Worm (Caenorhabditis elegans) whole organism, young adult: ENCODE results near the gene moe-3.

Source experiments
- B0336.3 ChIP-seq: fragments of 200-800 bp; sonication (Bioruptor generic); IDR thresholded peaks from 2 replicates; pipeline ENCODE4 v1.3.6; 2022; ENCODE audit warnings: missing genetic modification characterization, missing compliant biosample characterization
- C17E4.6 ChIP-seq: fragments of 200-800 bp; sonication (Bioruptor generic); IDR thresholded peaks from 2 replicates; pipeline ENCODE4 v1.3.6; 2022; ENCODE audit warnings: missing genetic modification reagents, missing genetic modification characterization, missing compliant biosample characterization
- F33H1.4 ChIP-seq: fragments of 200-800 bp; sonication (Bioruptor generic); IDR thresholded peaks from 2 replicates; pipeline ENCODE4 v1.3.6; 2022; ENCODE audit warnings: missing genetic modification reagents, missing genetic modification characterization, missing compliant biosample characterization
- F57C9.4 ChIP-seq: sonication (generic microtip); optimal IDR thresholded peaks from 2 replicates; lab custom pipeline; 2017; ENCODE audit warnings: mild to moderate bottlenecking, missing genetic modification characterization, missing compliant biosample characterization
- K12H6.12 ChIP-seq: fragments of 200-800 bp; sonication (Bioruptor generic); optimal IDR thresholded peaks from 2 replicates; lab custom pipeline; 2018; ENCODE audit warnings: mild to moderate bottlenecking, missing genetic modification characterization, missing compliant biosample characterization
- Y53F4B.3 ChIP-seq: fragments of 200-800 bp; sonication (Bioruptor generic); IDR thresholded peaks from 2 replicates; pipeline ENCODE4 v1.3.6; 2022; ENCODE audit warnings: missing genetic modification reagents, missing genetic modification characterization, missing compliant biosample characterization
- Y67H2A.10 ChIP-seq: fragments of 200-800 bp; sonication (Bioruptor generic); conservative IDR thresholded peaks from 2 replicates; pipeline ENCODE4 v1.3.6; 2022; ENCODE audit warnings: missing genetic modification reagents, missing genetic modification characterization, missing compliant biosample characterization
- Y79H2A.3 ChIP-seq: fragments of 200-800 bp; sonication (Bioruptor generic); conservative IDR thresholded peaks from 2 replicates; pipeline ENCODE4 v1.3.6; 2022; ENCODE audit warnings: missing genetic modification reagents, missing genetic modification characterization, missing compliant biosample characterization
- akir-1 ChIP-seq: fragments of 200-800 bp; sonication (Bioruptor generic); optimal IDR thresholded peaks from 2 replicates; lab custom pipeline; 2018; ENCODE audit warnings: mild to moderate bottlenecking, missing genetic modification characterization, moderate library complexity, missing compliant biosample characterization
- aptf-3 ChIP-seq: fragments of 200-800 bp; sonication (Bioruptor generic); IDR thresholded peaks from 2 replicates; pipeline ENCODE4 v1.3.6; 2022; ENCODE audit warnings: missing genetic modification characterization, missing compliant biosample characterization
- attf-5 ChIP-seq: fragments of 200-800 bp; sonication (Bioruptor generic); optimal IDR thresholded peaks from 2 replicates; lab custom pipeline; 2018; ENCODE audit warnings: mild to moderate bottlenecking, missing genetic modification characterization, missing compliant biosample characterization
- cebp-1 ChIP-seq, 2 experiments: fragments of 200-800 bp in 1 of 2; sonication (Bioruptor generic) in 1 of 2; sonication (generic microtip) in 1 of 2; IDR thresholded peaks in 1 of 2; optimal IDR thresholded peaks in 1 of 2; 2 replicates each; pipeline versions ENCODE4 v1.3.6 to Lab custom; 2017 to 2022; ENCODE audit warnings: missing compliant biosample characterization in 2 of 2, missing genetic modification characterization in 2 of 2, mild to moderate bottlenecking in 1 of 2, missing genetic modification reagents in 1 of 2, moderate library complexity in 1 of 2
- cebp-2 ChIP-seq: fragments of 200-800 bp; sonication (Bioruptor generic); IDR thresholded peaks from 2 replicates; pipeline ENCODE4 v1.3.6; 2022; ENCODE audit warnings: missing genetic modification characterization, missing compliant biosample characterization
- ceh-100 ChIP-seq: fragments of 200-800 bp; sonication (Bioruptor generic); IDR thresholded peaks from 2 replicates; pipeline ENCODE4 v1.3.6; 2022; ENCODE audit warnings: missing genetic modification reagents, missing genetic modification characterization, missing compliant biosample characterization
- ceh-27 ChIP-seq: fragments of 200-800 bp; sonication (Bioruptor generic); optimal IDR thresholded peaks from 2 replicates; lab custom pipeline; 2018; ENCODE audit warnings: mild to moderate bottlenecking, missing genetic modification characterization, moderate library complexity, missing compliant biosample characterization
- ceh-40 ChIP-seq: fragments of 200-800 bp; sonication (Bioruptor generic); IDR thresholded peaks from 2 replicates; pipeline ENCODE4 v1.3.6; 2022; ENCODE audit warnings: missing genetic modification characterization, missing compliant biosample characterization
- ceh-79 ChIP-seq: sonication (generic microtip); optimal IDR thresholded peaks from 2 replicates; lab custom pipeline; 2017; ENCODE audit warnings: mild to moderate bottlenecking, missing genetic modification characterization, missing compliant biosample characterization
- chd-7 ChIP-seq: sonication (generic microtip); optimal IDR thresholded peaks from 2 replicates; lab custom pipeline; 2016; ENCODE audit warnings: mild to moderate bottlenecking, missing genetic modification characterization, moderate library complexity, missing compliant biosample characterization
- dox-1 ChIP-seq: fragments of 200-800 bp; sonication (Bioruptor generic); IDR thresholded peaks from 2 replicates; pipeline ENCODE4 v1.3.6; 2022; ENCODE audit warnings: missing genetic modification reagents, missing genetic modification characterization, missing compliant biosample characterization
- efl-1 ChIP-seq: fragments of 150-350 bp; optimal IDR thresholded peaks from 2 replicates; lab custom pipeline; 2014; ENCODE audit warnings: missing biosample characterization, missing genetic modification reagents, missing genetic modification characterization
- egrh-3 ChIP-seq: fragments of 200-800 bp; sonication (Bioruptor generic); IDR thresholded peaks from 2 replicates; pipeline ENCODE4 v1.3.6; 2022; ENCODE audit warnings: missing genetic modification reagents, missing genetic modification characterization, missing compliant biosample characterization
- ekl-4 ChIP-seq: fragments of 200-800 bp; sonication (Bioruptor generic); IDR thresholded peaks from 2 replicates; pipeline ENCODE4 v1.3.6; 2022; ENCODE audit warnings: missing genetic modification reagents, missing genetic modification characterization, missing compliant biosample characterization
- ets-4 ChIP-seq: fragments of 200-800 bp; sonication (Bioruptor generic); optimal IDR thresholded peaks from 2 replicates; lab custom pipeline; 2018; ENCODE audit warnings: mild to moderate bottlenecking, missing genetic modification characterization, missing compliant biosample characterization
- fkh-3 ChIP-seq: sonication (generic microtip); optimal IDR thresholded peaks from 2 replicates; lab custom pipeline; 2016; ENCODE audit warnings: mild to moderate bottlenecking, missing genetic modification characterization, missing compliant biosample characterization
- hlh-12 ChIP-seq: sonication (generic microtip); optimal IDR thresholded peaks from 2 replicates; lab custom pipeline; 2016; ENCODE audit warnings: missing genetic modification characterization, missing compliant biosample characterization
- hrde-1 ChIP-seq: sonication (generic microtip); optimal IDR thresholded peaks from 2 replicates; lab custom pipeline; 2016; ENCODE audit warnings: missing genetic modification characterization, mild to moderate bottlenecking, missing compliant biosample characterization, moderate library complexity, missing genotype, missing genetic modification reagents, borderline replicate concordance
- hsf-1 ChIP-seq: fragments of 200-800 bp; sonication (Bioruptor generic); IDR thresholded peaks from 2 replicates; pipeline ENCODE4 v1.3.6; 2022; ENCODE audit warnings: missing genetic modification reagents, missing genetic modification characterization, missing compliant biosample characterization
- lag-1 ChIP-seq: fragments of 200-800 bp; sonication (Bioruptor generic); IDR thresholded peaks from 2 replicates; pipeline ENCODE4 v1.3.6; 2022; ENCODE audit warnings: missing genetic modification reagents, missing genetic modification characterization, missing compliant biosample characterization
- let-526 ChIP-seq: fragments of 200-800 bp; sonication (Bioruptor generic); IDR thresholded peaks from 2 replicates; pipeline ENCODE4 v1.3.6; 2022; ENCODE audit warnings: missing genetic modification reagents, missing genetic modification characterization, missing compliant biosample characterization
- lin-26 ChIP-seq: fragments of 200-800 bp; sonication (Bioruptor generic); IDR thresholded peaks from 2 replicates; pipeline ENCODE4 v1.3.6; 2022; ENCODE audit warnings: missing genetic modification reagents, missing genetic modification characterization, missing compliant biosample characterization
- lin-40 ChIP-seq: sonication (generic microtip); optimal IDR thresholded peaks from 2 replicates; lab custom pipeline; 2016; ENCODE audit warnings: missing genetic modification characterization, mild to moderate bottlenecking, missing compliant biosample characterization, missing genotype, missing genetic modification reagents
- lin-54 ChIP-seq: fragments of 200-800 bp; sonication (Bioruptor generic); optimal IDR thresholded peaks from 2 replicates; lab custom pipeline; 2018; ENCODE audit warnings: mild to moderate bottlenecking, missing genetic modification characterization, missing compliant biosample characterization
- madf-6 ChIP-seq: fragments of 200-800 bp; sonication (Bioruptor generic); IDR thresholded peaks from 2 replicates; pipeline ENCODE4 v1.3.6; 2022; ENCODE audit warnings: missing genetic modification reagents, missing genetic modification characterization, missing compliant biosample characterization
- mcd-1 ChIP-seq: fragments of 200-800 bp; sonication (Bioruptor generic); IDR thresholded peaks from 2 replicates; pipeline ENCODE4 v1.3.6; 2022; ENCODE audit warnings: missing genetic modification reagents, missing genetic modification characterization, missing compliant biosample characterization
- mel-28 ChIP-seq: sonication (generic microtip); optimal IDR thresholded peaks from 2 replicates; lab custom pipeline; 2016; ENCODE audit warnings: borderline replicate concordance, mild to moderate bottlenecking, missing genetic modification characterization, missing compliant biosample characterization
- nfya-1 ChIP-seq: sonication (generic microtip); optimal IDR thresholded peaks from 2 replicates; lab custom pipeline; 2017; ENCODE audit warnings: antibody characterized with exemption, missing compliant biosample characterization, missing genetic modification characterization, borderline replicate concordance; ENCODE audit not compliant: insufficient read depth
- nhr-120 ChIP-seq: fragments of 200-800 bp; sonication (Bioruptor generic); IDR thresholded peaks from 2 replicates; pipeline ENCODE4 v1.3.6; 2022; ENCODE audit warnings: missing genetic modification characterization, missing compliant biosample characterization
- nhr-80 ChIP-seq: sonication (generic microtip); optimal IDR thresholded peaks from 2 replicates; lab custom pipeline; 2016; ENCODE audit warnings: missing genetic modification characterization, missing compliant biosample characterization
- nhr-90 ChIP-seq: sonication (generic microtip); optimal IDR thresholded peaks from 2 replicates; lab custom pipeline; 2016; ENCODE audit warnings: missing genotype, mild to moderate bottlenecking, missing genetic modification characterization, missing compliant biosample characterization
- rcor-1 ChIP-seq: fragments of 200-800 bp; sonication (Bioruptor generic); IDR thresholded peaks from 2 replicates; pipeline ENCODE4 v1.3.6; 2022; ENCODE audit warnings: missing genetic modification reagents, missing genetic modification characterization, missing compliant biosample characterization
- rpc-1 ChIP-seq, 2 experiments: fragments of 150-350 bp in 1 of 2; sonication (generic microtip) in 1 of 2; optimal IDR thresholded peaks; 2 replicates each; lab custom pipeline; 2014 to 2018; ENCODE audit warnings: missing biosample characterization in 1 of 2, missing genetic modification characterization in 1 of 2, missing genetic modification reagents in 1 of 2, missing genotype in 1 of 2
- snpc-1.3 ChIP-seq: sonication (generic microtip); optimal IDR thresholded peaks from 2 replicates; lab custom pipeline; 2017; ENCODE audit warnings: missing genetic modification characterization, mild to moderate bottlenecking, missing compliant biosample characterization, antibody characterized with exemption, moderate library complexity, missing genotype, missing genetic modification reagents; ENCODE audit not compliant: insufficient read depth
- tbx-9 ChIP-seq: sonication (generic microtip); optimal IDR thresholded peaks from 2 replicates; lab custom pipeline; 2016; ENCODE audit warnings: borderline replicate concordance, missing genetic modification characterization, inconsistent platforms, missing compliant biosample characterization
- zfh-2 ChIP-seq: fragments of 200-800 bp; sonication (Bioruptor generic); conservative IDR thresholded peaks from 2 replicates; pipeline ENCODE4 v1.3.6; 2022; ENCODE audit warnings: missing genetic modification reagents, missing genetic modification characterization, missing compliant biosample characterization
- ztf-26 ChIP-seq: sonication (generic microtip); optimal IDR thresholded peaks from 2 replicates; lab custom pipeline; 2017; ENCODE audit warnings: missing genetic modification characterization, missing compliant biosample characterization

Gene moe-3

ce11 chrII:13165683-13166259, at the start of gene moe-3:
moe-3 (minus strand) TSS chrII:13165733.
- TF ChIP-seq hlh-12 (no peak), B0336.3 (GFP tag; lab: Robert Waterston, UW) (0 out of 2 replicates have a peak, but pooled peaks have one; percentile 19), nhr-80 (tag; lab: Kevin White, UChicago) (peak; percentile 73), cebp-1 (GFP tag; IDR thresholded peaks at IDR 0.05; lab: Robert Waterston, UW) (no peak), cebp-1 (tag; optimal IDR thresholded peaks at IDR 0.05; lab: Kevin White, UChicago) (peak; percentile 55), madf-6 (GFP tag; lab: Robert Waterston, UW) (no peak), mcd-1 (peak; percentile 23; the same call in 1 of the 2 replicates), attf-5 (peak; percentile 51), ets-4 (GFP tag; lab: Kevin White, UChicago) (no peak), fkh-3 (tag; lab: Kevin White, UChicago) (no peak), lin-26 (GFP tag; lab: Robert Waterston, UW) (no peak), hrde-1 (tag; lab: Kevin White, UChicago) (no peak), dox-1 (GFP tag; lab: Robert Waterston, UW) (0 out of 2 replicates have a peak, but pooled peaks have one; percentile 27)

- no peak for TF ChIP-seq nfya-1
- TF ChIP-seq let-526 (GFP tag; lab: Robert Waterston, UW), result no peak
- 0 out of 2 replicates have a peak, but pooled peaks have one; percentile 36 for TF ChIP-seq rcor-1
- TF ChIP-seq F57C9.4, result no peak
- no peak for TF ChIP-seq hsf-1 (GFP tag; lab: Robert Waterston, UW)
- peak; percentile 74 for TF ChIP-seq ekl-4 (GFP tag; lab: Robert Waterston, UW)
- TF ChIP-seq lag-1 (GFP tag; lab: Robert Waterston, UW), result no peak
- no peak for TF ChIP-seq akir-1 (GFP tag; lab: Kevin White, UChicago)
- TF ChIP-seq ceh-27, result peak; percentile 47
- no peak for TF ChIP-seq ceh-79 (tag; lab: Kevin White, UChicago)
- TF ChIP-seq K12H6.12, result peak; percentile 88
- peak; percentile 97 for TF ChIP-seq ceh-100 (GFP tag; lab: Robert Waterston, UW)
- TF ChIP-seq Y79H2A.3 (GFP tag; lab: Robert Waterston, UW), result no peak
- TF ChIP-seq tbx-9 (tag; lab: Kevin White, UChicago), result no peak
- peak; percentile 42 for TF ChIP-seq snpc-1.3 (tag; lab: Kevin White, UChicago)
- peak; percentile 60 for TF ChIP-seq mel-28
- TF ChIP-seq efl-1, result peak; percentile 66
- no peak for TF ChIP-seq egrh-3 (GFP tag; lab: Robert Waterston, UW)
- TF ChIP-seq cebp-2, result no peak
- TF ChIP-seq C17E4.6, result 0 out of 2 replicates have a peak, but pooled peaks have one; percentile 46
- TF ChIP-seq chd-7 (tag; lab: Kevin White, UChicago), result no peak
- TF ChIP-seq ztf-26 (tag; lab: Kevin White, UChicago), result peak; percentile 11
- peak; percentile 92 for TF ChIP-seq lin-54 (GFP tag; lab: Kevin White, UChicago)
- TF ChIP-seq B0336.3 (GFP tag; lab: Robert Waterston, UW), result peak; percentile 78
- no peak for TF ChIP-seq Y53F4B.3 (GFP tag; lab: Robert Waterston, UW)
- no peak for TF ChIP-seq rpc-1 (optimal IDR thresholded peaks at IDR 0.05; lab: Kevin White, UChicago)
- no peak for TF ChIP-seq rpc-1 (tag; optimal IDR thresholded peaks at IDR 0.05; lab: Kevin White, UChicago)
- no peak for TF ChIP-seq ceh-40 (GFP tag; lab: Robert Waterston, UW)
- no peak for TF ChIP-seq nhr-90 (tag; lab: Kevin White, UChicago)
- no peak for TF ChIP-seq nhr-120 (GFP tag; lab: Robert Waterston, UW)
- no peak for TF ChIP-seq zfh-2
- TF ChIP-seq lin-40 (tag; lab: Kevin White, UChicago), result peak; percentile 82
- TF ChIP-seq aptf-3, result no peak
- no peak; the same call in 1 of the 2 replicates for TF ChIP-seq F33H1.4 (GFP tag; lab: Robert Waterston, UW)
- TF ChIP-seq Y67H2A.10 (GFP tag; lab: Robert Waterston, UW), result 0 out of 2 replicates have a peak, but pooled peaks have one; percentile 29
These were observed 34.2 kb upstream of the moe-3 start, which contains the start of gene btf-1 for ce11 chrII:13199674-13200215. btf-1 (plus strand) TSS chrII:13200165.
